Fruit fly (Drosophila melanogaster): ENCODE measurements around the gene CG42724.
A peak's percentile ranks its signal among the peaks of the same experiment; 100 is the strongest.

Gene CG42724

dm6 chr3R:6343396-6344239 is 24.5 kb downstream of the CG42724 start, which contains the start of gene CG17919 (continued):
- no peak for TF ChIP-seq Ets21C (GFP tag; optimal IDR thresholded peaks at IDR 0.05)
- peak; percentile 27 for TF ChIP-seq Ets96B (tag; optimal IDR thresholded peaks at IDR 0.05)
- no peak for TF ChIP-seq Gug (GFP tag; IDR thresholded peaks at IDR 0.05)
- TF ChIP-seq Eip93F (GFP tag; optimal IDR thresholded peaks at IDR 0.05) = no peak
- peak; percentile 60 for TF ChIP-seq OdsH (GFP tag; optimal IDR thresholded peaks at IDR 0.05)
- peak; percentile 15 for TF ChIP-seq Sox15 (GFP tag; optimal IDR thresholded peaks at IDR 0.05)
- TF ChIP-seq Hr4 (GFP tag; optimal IDR thresholded peaks at IDR 0.05) = peak; percentile 19
- peak; percentile 57 for TF ChIP-seq CG3919 (GFP tag; optimal IDR thresholded peaks at IDR 0.05)
- no peak for TF ChIP-seq Hr38 (GFP tag; optimal IDR thresholded peaks at IDR 0.05)
- peak; percentile 57 for TF ChIP-seq CG8632 (GFP tag; optimal IDR thresholded peaks at IDR 0.05)
- TF ChIP-seq CG3032 (tag; optimal IDR thresholded peaks at IDR 0.05) = peak; percentile 37
- peak; percentile 14 for TF ChIP-seq lz (GFP tag; optimal IDR thresholded peaks at IDR 0.05)
- peak; percentile 52 for TF ChIP-seq acj6 (GFP tag; optimal IDR thresholded peaks at IDR 0.05)
- TF ChIP-seq CG9139 (GFP tag; optimal IDR thresholded peaks at IDR 0.05) = no peak

dm6 chr3R:6342702-6343101 is 25.4 kb downstream of the CG42724 start, which contains the start of gene CG10298:
CG10298 (plus strand) TSS chr3R:6343002.
- no peak for TF ChIP-seq dsx (GFP tag; optimal IDR thresholded peaks at IDR 0.05; ENCODE audit: poor library complexity, severe bottlenecking)
- TF ChIP-seq Gug (GFP tag; IDR thresholded peaks at IDR 0.05) = no peak
- no peak for TF ChIP-seq Sox15 (GFP tag; optimal IDR thresholded peaks at IDR 0.05)
- TF ChIP-seq CG11294 (GFP tag; IDR thresholded peaks at IDR 0.05) = no peak
- TF ChIP-seq CG15336 (GFP tag; IDR thresholded peaks at IDR 0.05) = no peak
- TF ChIP-seq fd85E (GFP tag; optimal IDR thresholded peaks at IDR 0.05) = no peak
- TF ChIP-seq CG3919 (GFP tag; optimal IDR thresholded peaks at IDR 0.05) = no peak
- TF ChIP-seq CG8319 (GFP tag; optimal IDR thresholded peaks at IDR 0.05) = no peak
- no peak for TF ChIP-seq dac (GFP tag; optimal IDR thresholded peaks at IDR 0.05)
- no peak for TF ChIP-seq eg (GFP tag; IDR thresholded peaks at IDR 0.05)
- no peak for TF ChIP-seq Blimp-1 (GFP tag; optimal IDR thresholded peaks at IDR 0.05)
- TF ChIP-seq CG16779 (tag; optimal IDR thresholded peaks at IDR 0.05) = no peak
- TF ChIP-seq CG31627 (GFP tag; optimal IDR thresholded peaks at IDR 0.05) = no peak
- no peak for TF ChIP-seq net (GFP tag; optimal IDR thresholded peaks at IDR 0.05)
- TF ChIP-seq topi (GFP tag; optimal IDR thresholded peaks at IDR 0.05) = no peak
- no peak for TF ChIP-seq CG11762 (GFP tag; optimal IDR thresholded peaks at IDR 0.05; ENCODE audit: insufficient read depth)

- TF ChIP-seq CG8632 (GFP tag; optimal IDR thresholded peaks at IDR 0.05) = no peak
- TF ChIP-seq Eip93F (GFP tag; optimal IDR thresholded peaks at IDR 0.05) = no peak
- TF ChIP-seq CG7368 (GFP tag; optimal IDR thresholded peaks at IDR 0.05) = no peak
- no peak for TF ChIP-seq Lpt (GFP tag; optimal IDR thresholded peaks at IDR 0.05)
- no peak for TF ChIP-seq acj6 (GFP tag; optimal IDR thresholded peaks at IDR 0.05)
- TF ChIP-seq CG11762 (GFP tag; optimal IDR thresholded peaks at IDR 0.05; ENCODE audit: insufficient read depth) = no peak
- TF ChIP-seq lz (GFP tag; optimal IDR thresholded peaks at IDR 0.05) = no peak
- TF ChIP-seq Met (GFP tag; optimal IDR thresholded peaks at IDR 0.05) = no peak
- no peak for TF ChIP-seq topi (GFP tag; optimal IDR thresholded peaks at IDR 0.05)
- no peak for TF ChIP-seq CG6276 (GFP tag; optimal IDR thresholded peaks at IDR 0.05)
- no peak for TF ChIP-seq eg (GFP tag; IDR thresholded peaks at IDR 0.05)
These were observed 26.4 kb downstream of the CG42724 start, which contains the start of gene CG17917 for dm6 chr3R:6341668-6342067. CG17917 (plus strand) TSS chr3R:6341968.

dm6 chr3R:6339795-6340194 is 28.3 kb downstream of the CG42724 start, which contains the start of gene Osi20:
Osi20 (plus strand) TSS chr3R:6340095.
- no peak for TF ChIP-seq Sox102F (GFP tag; optimal IDR thresholded peaks at IDR 0.05)
- TF ChIP-seq Hr4 (GFP tag; optimal IDR thresholded peaks at IDR 0.05) = no peak
- TF ChIP-seq CG15336 (GFP tag; IDR thresholded peaks at IDR 0.05) = no peak
- no peak for TF ChIP-seq spab (GFP tag; optimal IDR thresholded peaks at IDR 0.05)
- TF ChIP-seq CG10631 (GFP tag; optimal IDR thresholded peaks at IDR 0.05) = no peak
- no peak for TF ChIP-seq CG6808 (GFP tag; optimal IDR thresholded peaks at IDR 0.05)
- TF ChIP-seq CG6854 (GFP tag; optimal IDR thresholded peaks at IDR 0.05) = no peak
- TF ChIP-seq CG6163 (GFP tag; IDR thresholded peaks at IDR 0.05) = no peak
- no peak for TF ChIP-seq cyc (GFP tag; optimal IDR thresholded peaks at IDR 0.05)
- no peak for TF ChIP-seq Hr38 (GFP tag; optimal IDR thresholded peaks at IDR 0.05)
- no peak for TF ChIP-seq CG8119 (GFP tag; IDR thresholded peaks at IDR 0.05)
- no peak for TF ChIP-seq Lpt (GFP tag; optimal IDR thresholded peaks at IDR 0.05)
- no peak for TF ChIP-seq CG3032 (tag; optimal IDR thresholded peaks at IDR 0.05)
- no peak for TF ChIP-seq CG8319 (GFP tag; optimal IDR thresholded peaks at IDR 0.05)
- no peak for TF ChIP-seq lz (GFP tag; optimal IDR thresholded peaks at IDR 0.05)
